Fruit fly (Drosophila melanogaster): ENCODE measurements around the gene mRpS6.

The mRpS6 gene

dm6 chr3L:4353657-4354075 lies 10.7 kb upstream of the mRpS6 start (continued):
- no peak for TF ChIP-seq Ssrp (tag; optimal IDR thresholded peaks at IDR 0.05)
- no peak for TF ChIP-seq MBD-R2 (GFP tag; IDR thresholded peaks at IDR 0.05)
- peak; percentile 29 for TF ChIP-seq CG15269 (tag; optimal IDR thresholded peaks at IDR 0.05)
- TF ChIP-seq slou (GFP tag; optimal IDR thresholded peaks at IDR 0.05) = no peak
- peak; percentile 27 for TF ChIP-seq Hr3 (GFP tag; optimal IDR thresholded peaks at IDR 0.05)
- peak; percentile 29 for TF ChIP-seq CG5180 (GFP tag; optimal IDR thresholded peaks at IDR 0.05)
- TF ChIP-seq org-1 (GFP tag; optimal IDR thresholded peaks at IDR 0.05) = peak; percentile 26
- TF ChIP-seq CG15514 (GFP tag; optimal IDR thresholded peaks at IDR 0.05) = peak; percentile 28
- peak; percentile 33 for TF ChIP-seq CG9727 (GFP tag; optimal IDR thresholded peaks at IDR 0.05)
- TF ChIP-seq CG3407 (GFP tag; optimal IDR thresholded peaks at IDR 0.05) = peak; percentile 10
- peak; percentile 65; the same call in 2 of the 3 replicates for TF ChIP-seq ci (GFP tag; IDR thresholded peaks at IDR 0.05)
- no peak for TF ChIP-seq CG12236 (GFP tag; optimal IDR thresholded peaks at IDR 0.05)
- peak; percentile 39 for TF ChIP-seq Dip3 (GFP tag; optimal IDR thresholded peaks at IDR 0.05)
- TF ChIP-seq CG11504 (tag; optimal IDR thresholded peaks at IDR 0.05) = peak; percentile 57
- TF ChIP-seq kay (GFP tag; optimal IDR thresholded peaks at IDR 0.05) = peak; percentile 28
- peak; percentile 51; the same call in 2 of the 3 replicates for TF ChIP-seq row (GFP tag; IDR thresholded peaks at IDR 0.05)
- TF ChIP-seq CG17385 (GFP tag; optimal IDR thresholded peaks at IDR 0.05) = peak; percentile 18
- peak; percentile 34 for TF ChIP-seq NfI (GFP tag; optimal IDR thresholded peaks at IDR 0.05)
- peak; percentile 56 for TF ChIP-seq CG17359 (tag; optimal IDR thresholded peaks at IDR 0.05)
- TF ChIP-seq CG10147 (GFP tag; optimal IDR thresholded peaks at IDR 0.05) = peak; percentile 46
- TF ChIP-seq CG6654 (GFP tag; optimal IDR thresholded peaks at IDR 0.05) = no peak
- 0 out of 2 replicates have a peak, but pooled peaks have one; percentile 31 for TF ChIP-seq CG9932 (GFP tag; IDR thresholded peaks at IDR 0.05)
- TF ChIP-seq HHEX (GFP tag; optimal IDR thresholded peaks at IDR 0.05) = peak; percentile 31
- TF ChIP-seq kah (GFP tag; optimal IDR thresholded peaks at IDR 0.05) = no peak
- TF ChIP-seq CG9609 (GFP tag; optimal IDR thresholded peaks at IDR 0.05) = peak; percentile 5
- TF ChIP-seq chn (GFP tag; optimal IDR thresholded peaks at IDR 0.05) = peak; percentile 6
- peak; percentile 46 for TF ChIP-seq bcd (GFP tag; optimal IDR thresholded peaks at IDR 0.05)
- TF ChIP-seq CG1647 (GFP tag; optimal IDR thresholded peaks at IDR 0.05) = no peak
- TF ChIP-seq CG17568 (GFP tag; optimal IDR thresholded peaks at IDR 0.05) = peak; percentile 4
- TF ChIP-seq ATbp (GFP tag; optimal IDR thresholded peaks at IDR 0.05) = peak; percentile 69
- TF ChIP-seq CG12071 (GFP tag; optimal IDR thresholded peaks at IDR 0.05) = peak; percentile 65
- TF ChIP-seq E2f1 (GFP tag; IDR thresholded peaks at IDR 0.05) = no peak
- peak; percentile 90 for TF ChIP-seq Med (GFP tag)
- 0 out of 2 replicates have a peak, but pooled peaks have one; percentile 30 for TF ChIP-seq Awh (GFP tag; IDR thresholded peaks at IDR 0.05)
- peak; percentile 8 for TF ChIP-seq zf30C (GFP tag; optimal IDR thresholded peaks at IDR 0.05)
- TF ChIP-seq CG13296 (GFP tag; optimal IDR thresholded peaks at IDR 0.05) = no peak
- peak; percentile 63 for TF ChIP-seq Ptx1 (GFP tag; IDR thresholded peaks at IDR 0.05)
- TF ChIP-seq ranshi (GFP tag; IDR thresholded peaks at IDR 0.05) = 0 out of 2 replicates have a peak, but pooled peaks have one; percentile 12
- peak; percentile 80 for TF ChIP-seq CG7556 (GFP tag; optimal IDR thresholded peaks at IDR 0.05)
- TF ChIP-seq dysf (GFP tag; IDR thresholded peaks at IDR 0.05) = peak; percentile 42; the same call in 1 of the 3 replicates
- no peak for TF ChIP-seq Dad (GFP tag; optimal IDR thresholded peaks at IDR 0.05)
- no peak for TF ChIP-seq CG2199 (GFP tag; IDR thresholded peaks at IDR 0.05)
- peak; percentile 29; the same call in 1 of the 2 replicates for TF ChIP-seq CG11247 (GFP tag; IDR thresholded peaks at IDR 0.05)
- TF ChIP-seq CG6813 (GFP tag; optimal IDR thresholded peaks at IDR 0.05) = peak; percentile 49
- no peak for TF ChIP-seq Hr39 (optimal IDR thresholded peaks at IDR 0.05)
- peak; percentile 57 for TF ChIP-seq mirr (GFP tag; optimal IDR thresholded peaks at IDR 0.05)
- peak; percentile 13 for TF ChIP-seq mam (GFP tag; optimal IDR thresholded peaks at IDR 0.05)
- TF ChIP-seq Abd-B (GFP tag; optimal IDR thresholded peaks at IDR 0.05) = peak; percentile 11
- peak; percentile 34; the same call in 1 of the 3 replicates for TF ChIP-seq CG6791 (GFP tag; IDR thresholded peaks at IDR 0.05; ENCODE audit: partially characterized antibody)
- no peak for TF ChIP-seq CG4617 (GFP tag; optimal IDR thresholded peaks at IDR 0.05; ENCODE audit: borderline replicate concordance)
